Worm (Caenorhabditis elegans): ENCODE data around the gene T06D4.2.

DNA sequence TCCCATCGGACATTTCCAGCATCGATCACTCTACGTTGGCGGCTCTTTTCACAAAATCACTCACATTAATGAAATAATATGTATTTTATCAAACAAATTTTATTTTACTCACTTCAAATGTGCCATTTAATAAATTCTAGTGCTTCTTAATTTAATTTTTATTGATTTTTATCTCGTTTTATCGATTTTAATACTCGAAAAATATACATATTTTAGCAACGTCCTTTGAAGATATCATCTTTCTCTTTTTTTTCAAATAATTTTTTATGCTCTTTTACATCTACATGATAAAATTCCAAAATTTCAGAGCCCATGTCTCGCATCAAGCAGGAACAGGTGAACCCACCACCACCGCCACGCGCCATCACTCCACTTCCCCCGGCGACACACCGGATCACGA lies 26.9 kb downstream of the T06D4.2 start, which contains the start of the genes lido-14 and bath-27:
- no peak for TF ChIP-seq unc-62 (GFP tag; optimal IDR thresholded peaks at IDR 0.05)
- no peak for TF ChIP-seq ceh-43 (GFP tag; optimal IDR thresholded peaks at IDR 0.05)
- no peak for TF ChIP-seq nhr-237 (tag; optimal IDR thresholded peaks at IDR 0.05)
- no peak for TF ChIP-seq unc-120 (tag; optimal IDR thresholded peaks at IDR 0.05; ENCODE audit: poor library complexity, severe bottlenecking)
- no peak for TF ChIP-seq ztf-11 (tag; optimal IDR thresholded peaks at IDR 0.05)
- TF ChIP-seq sptf-1 (tag; optimal IDR thresholded peaks at IDR 0.05): no peak
- TF ChIP-seq nhr-76 (tag; optimal IDR thresholded peaks at IDR 0.05): no peak
- no peak for TF ChIP-seq mep-1 (tag; optimal IDR thresholded peaks at IDR 0.05)
- no peak for TF ChIP-seq tbx-8 (GFP tag; optimal IDR thresholded peaks at IDR 0.05)
- no peak for TF ChIP-seq nhr-28 (tag; optimal IDR thresholded peaks at IDR 0.05)
